Worm (Caenorhabditis elegans) whole organism, late embryonic: ENCODE measurements around the gene srsx-14.

Experiments
- C08G9.2 ChIP-seq: sonication (generic microtip); optimal IDR thresholded peaks from 2 replicates; lab custom pipeline; 2016; ENCODE audit warnings: mild to moderate bottlenecking, missing genetic modification characterization, moderate library complexity, missing compliant biosample characterization
- T23F11.4 ChIP-seq: fragments of 200-800 bp; sonication (Bioruptor generic); optimal IDR thresholded peaks from 2 replicates; lab custom pipeline; 2018; ENCODE audit warnings: mild to moderate bottlenecking, missing genetic modification characterization, missing compliant biosample characterization
- ama-1 ChIP-seq: fragments of 150-350 bp; optimal IDR thresholded peaks from 2 replicates; lab custom pipeline; 2014
- ceh-18 ChIP-seq: sonication (generic microtip); optimal IDR thresholded peaks from 2 replicates; lab custom pipeline; 2016; ENCODE audit warnings: missing genetic modification characterization, missing compliant biosample characterization
- ceh-19 ChIP-seq: fragments of 200-800 bp; sonication (Bioruptor generic); optimal IDR thresholded peaks from 2 replicates; lab custom pipeline; 2018; ENCODE audit warnings: mild to moderate bottlenecking, missing genetic modification characterization, missing compliant biosample characterization
- ceh-24 ChIP-seq: sonication (generic microtip); optimal IDR thresholded peaks from 2 replicates; lab custom pipeline; 2016; ENCODE audit warnings: mild to moderate bottlenecking, missing genetic modification characterization, missing compliant biosample characterization
- ceh-30 ChIP-seq: fragments of 150-350 bp; optimal IDR thresholded peaks from 2 replicates; lab custom pipeline; 2014; ENCODE audit warnings: missing biosample characterization, missing genetic modification characterization
- ceh-31 ChIP-seq: sonication (generic microtip); optimal IDR thresholded peaks from 2 replicates; lab custom pipeline; 2016; ENCODE audit warnings: missing genetic modification characterization, missing compliant biosample characterization
- ceh-45 ChIP-seq: fragments of 200-800 bp; sonication (Bioruptor generic); IDR thresholded peaks from 2 replicates; pipeline ENCODE4 v1.3.6; 2022; ENCODE audit warnings: missing genetic modification reagents, missing genetic modification characterization, missing compliant biosample characterization
- ceh-48 ChIP-seq: sonication (generic microtip); optimal IDR thresholded peaks from 2 replicates; lab custom pipeline; 2016; ENCODE audit warnings: missing genetic modification characterization, inconsistent platforms, missing compliant biosample characterization
- ceh-9 ChIP-seq: sonication (generic microtip); optimal IDR thresholded peaks from 2 replicates; lab custom pipeline; 2016; ENCODE audit warnings: mild to moderate bottlenecking, missing genetic modification characterization, inconsistent platforms, missing compliant biosample characterization
- che-1 ChIP-seq: sonication (generic microtip); optimal IDR thresholded peaks from 2 replicates; lab custom pipeline; 2016; ENCODE audit warnings: mild to moderate bottlenecking, missing genetic modification characterization, missing compliant biosample characterization
- dmd-4 ChIP-seq: sonication (generic microtip); optimal IDR thresholded peaks from 2 replicates; lab custom pipeline; 2016; ENCODE audit warnings: borderline replicate concordance, missing genetic modification characterization, missing compliant biosample characterization
- dve-1 ChIP-seq: sonication (generic microtip); optimal IDR thresholded peaks from 2 replicates; lab custom pipeline; 2017; ENCODE audit warnings: antibody characterized with exemption, mild to moderate bottlenecking, missing genetic modification characterization, missing compliant biosample characterization
- elt-4 ChIP-seq: sonication (generic microtip); optimal IDR thresholded peaks from 2 replicates; lab custom pipeline; 2016; ENCODE audit warnings: missing genetic modification characterization, missing compliant biosample characterization
- ets-4 ChIP-seq: sonication (generic microtip); optimal IDR thresholded peaks from 2 replicates; lab custom pipeline; 2016; ENCODE audit warnings: missing genetic modification characterization, missing compliant biosample characterization
- fax-1 ChIP-seq: sonication (generic microtip); optimal IDR thresholded peaks from 2 replicates; lab custom pipeline; 2016; ENCODE audit warnings: missing genotype, missing genetic modification characterization, missing compliant biosample characterization
- fkh-10 ChIP-seq: fragments of 150-350 bp; optimal IDR thresholded peaks from 2 replicates; lab custom pipeline; 2014; ENCODE audit warnings: missing biosample characterization, missing genetic modification reagents, missing genetic modification characterization
- fkh-6 ChIP-seq: sonication (generic microtip); optimal IDR thresholded peaks from 2 replicates; lab custom pipeline; 2016; ENCODE audit warnings: missing genetic modification characterization, missing compliant biosample characterization
- hlh-15 ChIP-seq: sonication (generic microtip); optimal IDR thresholded peaks from 2 replicates; lab custom pipeline; 2016; ENCODE audit warnings: missing genetic modification characterization, missing compliant biosample characterization
- hlh-8 ChIP-seq: sonication (generic microtip); optimal IDR thresholded peaks from 2 replicates; lab custom pipeline; 2016; ENCODE audit warnings: missing genotype, missing genetic modification characterization, missing compliant biosample characterization
- lim-6 ChIP-seq: sonication (generic microtip); optimal IDR thresholded peaks from 2 replicates; lab custom pipeline; 2016; ENCODE audit warnings: missing genetic modification characterization, missing compliant biosample characterization
- madf-2 ChIP-seq: sonication (generic microtip); optimal IDR thresholded peaks from 2 replicates; lab custom pipeline; 2017; ENCODE audit warnings: missing genetic modification characterization, missing compliant biosample characterization
- nfya-1 ChIP-seq: sonication (generic microtip); optimal IDR thresholded peaks from 2 replicates; lab custom pipeline; 2017; ENCODE audit warnings: missing genetic modification characterization, mild to moderate bottlenecking, missing compliant biosample characterization, antibody characterized with exemption, moderate library complexity
- nhr-11 ChIP-seq: fragments of 150-350 bp; optimal IDR thresholded peaks from 2 replicates; lab custom pipeline; 2014; ENCODE audit warnings: missing biosample characterization, missing genetic modification characterization
- nhr-232 ChIP-seq: sonication (generic microtip); optimal IDR thresholded peaks from 2 replicates; lab custom pipeline; 2016; ENCODE audit warnings: missing genetic modification characterization, missing compliant biosample characterization
- pat-9 ChIP-seq: fragments of 200-800 bp; sonication (Bioruptor generic); optimal IDR thresholded peaks from 2 replicates; lab custom pipeline; 2018; ENCODE audit warnings: mild to moderate bottlenecking, missing genetic modification characterization, moderate library complexity, missing compliant biosample characterization
- pha-4 ChIP-seq: fragments of 150-350 bp; optimal IDR thresholded peaks from 2 replicates; lab custom pipeline; 2018; ENCODE audit warnings: missing biosample characterization, missing genetic modification reagents, missing genetic modification characterization
- pqm-1 ChIP-seq: sonication (generic microtip); optimal IDR thresholded peaks from 2 replicates; lab custom pipeline; 2016; ENCODE audit warnings: missing genetic modification characterization, missing compliant biosample characterization
- sdc-2 ChIP-seq: sonication (generic microtip); optimal IDR thresholded peaks from 2 replicates; lab custom pipeline; 2016; ENCODE audit warnings: missing genotype, missing genetic modification characterization, missing compliant biosample characterization
- sox-2 ChIP-seq: fragments of 200-800 bp; sonication (Bioruptor generic); IDR thresholded peaks from 2 replicates; pipeline ENCODE4 v1.3.6; 2022; ENCODE audit warnings: missing genetic modification reagents, missing genetic modification characterization, missing compliant biosample characterization
- sox-4 ChIP-seq: sonication (generic microtip); optimal IDR thresholded peaks from 2 replicates; lab custom pipeline; 2017; ENCODE audit warnings: mild to moderate bottlenecking, missing genetic modification characterization, inconsistent platforms, missing compliant biosample characterization
- syd-9 ChIP-seq: sonication (generic microtip); optimal IDR thresholded peaks from 2 replicates; lab custom pipeline; 2016; ENCODE audit warnings: mild to moderate bottlenecking, missing genetic modification characterization, moderate library complexity, missing compliant biosample characterization
- ttx-3 ChIP-seq: sonication (generic microtip); optimal IDR thresholded peaks from 2 replicates; lab custom pipeline; 2016; ENCODE audit warnings: missing genetic modification reagents, missing genetic modification characterization, missing compliant biosample characterization
- unc-42 ChIP-seq: sonication (generic microtip); optimal IDR thresholded peaks from 2 replicates; lab custom pipeline; 2016; ENCODE audit warnings: missing genotype, missing genetic modification characterization, missing compliant biosample characterization
- unc-86 ChIP-seq: sonication (generic microtip); optimal IDR thresholded peaks from 2 replicates; lab custom pipeline; 2016; ENCODE audit warnings: missing genetic modification characterization, missing compliant biosample characterization

srsx-14 gene

ce11 chrIV:5649073-5649583 lies 22.2 kb upstream of the srsx-14 start, which contains the start of gene csn-5:
csn-5 (plus strand) TSS chrIV:5649533.
- no peak for TF ChIP-seq T23F11.4 (GFP tag; lab: Kevin White, UChicago)
- no peak for TF ChIP-seq ama-1 (lab: Kevin White, UChicago)
- no peak for TF ChIP-seq fkh-6 (tag; lab: Kevin White, UChicago)
- no peak for TF ChIP-seq syd-9 (tag; lab: Kevin White, UChicago)
- TF ChIP-seq ceh-45 (GFP tag; lab: Robert Waterston, UW), result no peak
- no peak for TF ChIP-seq pha-4 (tag; lab: Kevin White, UChicago)
- no peak for TF ChIP-seq che-1 (tag; lab: Kevin White, UChicago)
- no peak for TF ChIP-seq ceh-19 (GFP tag; lab: Kevin White, UChicago)
- TF ChIP-seq madf-2 (tag; lab: Kevin White, UChicago), result no peak
- no peak for TF ChIP-seq fkh-10
- no peak for TF ChIP-seq ceh-24 (tag; lab: Kevin White, UChicago)
- no peak for TF ChIP-seq hlh-15 (tag; lab: Kevin White, UChicago)
- no peak for TF ChIP-seq C08G9.2
- no peak for TF ChIP-seq ets-4 (tag; lab: Kevin White, UChicago)
- TF ChIP-seq, all 69 proteins: peak for 0

ce11 chrIV:5645514-5646052 lies 18.6 kb upstream of the srsx-14 start, which contains the start of the genes srd-8 and B0547.2:
srd-8 (minus strand) TSS chrIV:5645614.
B0547.2 (plus strand) TSS chrIV:5646002.
- no peak for TF ChIP-seq nfya-1 (tag; lab: Kevin White, UChicago)
- no peak for TF ChIP-seq sox-2 (GFP tag; lab: Robert Waterston, UW)
- TF ChIP-seq ceh-9 (tag; lab: Kevin White, UChicago), result no peak
- TF ChIP-seq unc-42 (tag; lab: Kevin White, UChicago), result no peak
- TF ChIP-seq pqm-1 (tag; lab: Kevin White, UChicago), result no peak
- no peak for TF ChIP-seq sox-4 (tag; lab: Kevin White, UChicago)
- TF ChIP-seq unc-86 (tag; lab: Kevin White, UChicago), result no peak

ce11 chrIV:5635551-5635950 lies 8.6 kb upstream of the srsx-14 start, which contains the start of gene srd-13:
srd-13 (minus strand) TSS chrIV:5635651.
- TF ChIP-seq ceh-31 (tag; lab: Kevin White, UChicago) (no peak), fax-1 (tag; lab: Kevin White, UChicago) (no peak), ttx-3 (tag; lab: Kevin White, UChicago) (no peak), ceh-30 (no peak), sox-4 (tag; lab: Kevin White, UChicago) (no peak), sdc-2 (tag; lab: Kevin White, UChicago) (no peak), nhr-11 (tag; lab: Kevin White, UChicago) (no peak), ceh-48 (tag; lab: Kevin White, UChicago) (no peak), dmd-4 (tag; lab: Kevin White, UChicago) (no peak), ceh-18 (tag; lab: Kevin White, UChicago) (no peak), syd-9 (tag; lab: Kevin White, UChicago) (no peak)

ce11 chrIV:5632536-5632935 lies 5.6 kb upstream of the srsx-14 start:
- no peak for TF ChIP-seq fkh-6 (tag; lab: Kevin White, UChicago)
- TF ChIP-seq dve-1 (tag; lab: Kevin White, UChicago), result no peak
- TF ChIP-seq ceh-31 (tag; lab: Kevin White, UChicago), result no peak
- no peak for TF ChIP-seq elt-4 (tag; lab: Kevin White, UChicago)
- no peak for TF ChIP-seq nhr-232 (tag; lab: Kevin White, UChicago)

ce11 chrIV:5631628-5632027 lies 4.7 kb upstream of the srsx-14 start, which contains the start of gene ttbk-8.2:
ttbk-8.2 (plus strand) TSS chrIV:5631928.
- TF ChIP-seq ceh-18 (tag; lab: Kevin White, UChicago) (no peak), ceh-48 (tag; lab: Kevin White, UChicago) (no peak), pat-9 (tag; lab: Kevin White, UChicago) (no peak), hlh-8 (tag; lab: Kevin White, UChicago) (no peak), ceh-45 (GFP tag; lab: Robert Waterston, UW) (no peak), hlh-15 (tag; lab: Kevin White, UChicago) (no peak), lim-6 (tag; lab: Kevin White, UChicago) (no peak)
